Worm (Caenorhabditis elegans) whole organism, L2 larva: ENCODE measurements around the gene ant-1.1.

Experiments used
- F13H6.1 ChIP-seq: sonication (generic microtip); optimal IDR thresholded peaks from 2 replicates; lab custom pipeline; 2016; ENCODE audit warnings: missing genetic modification characterization, missing compliant biosample characterization
- ama-1 ChIP-seq: fragments of 150-350 bp; optimal IDR thresholded peaks from 2 replicates; lab custom pipeline; 2018; ENCODE audit warnings: inconsistent platforms
- ceh-16 ChIP-seq: fragments of 150-350 bp; optimal IDR thresholded peaks from 2 replicates; lab custom pipeline; 2014; ENCODE audit warnings: missing biosample characterization, missing genetic modification characterization
- fos-1 ChIP-seq: fragments of 150-350 bp; optimal IDR thresholded peaks from 2 replicates; lab custom pipeline; 2014; ENCODE audit warnings: missing biosample characterization, missing genetic modification characterization
- gmeb-1 ChIP-seq: fragments of 150-350 bp; optimal IDR thresholded peaks from 2 replicates; lab custom pipeline; 2014; ENCODE audit warnings: missing biosample characterization, missing genetic modification characterization
- nhr-237 ChIP-seq: fragments of 150-350 bp; optimal IDR thresholded peaks from 2 replicates; lab custom pipeline; 2014; ENCODE audit warnings: missing biosample characterization, missing genetic modification characterization
- nhr-77 ChIP-seq: fragments of 150-350 bp; optimal IDR thresholded peaks from 2 replicates; lab custom pipeline; 2014; ENCODE audit warnings: missing biosample characterization, missing genetic modification characterization
- peb-1 ChIP-seq: fragments of 150-350 bp; optimal IDR thresholded peaks from 2 replicates; lab custom pipeline; 2014; ENCODE audit warnings: missing biosample characterization, missing genetic modification characterization
- ztf-11 ChIP-seq: sonication (generic microtip); optimal IDR thresholded peaks from 2 replicates; lab custom pipeline; 2017; ENCODE audit warnings: missing biosample characterization, missing genetic modification characterization

ce11 chrIII:13423414-13423813 lies 39.5 kb upstream of the ant-1.1 start, which contains the start of gene exo-1:
- peak; percentile 91 for TF ChIP-seq gmeb-1 (tag; lab: Kevin White, UChicago)
- TF ChIP-seq ama-1 (lab: Kevin White, UChicago): no peak
- TF ChIP-seq nhr-77 (tag; lab: Kevin White, UChicago): no peak
- TF ChIP-seq fos-1 (tag; lab: Kevin White, UChicago): peak; percentile 63
- no peak for TF ChIP-seq F13H6.1
- no peak for TF ChIP-seq peb-1
- TF ChIP-seq nhr-237: no peak
- no peak for TF ChIP-seq ztf-11 (tag; lab: Kevin White, UChicago)
- no peak for TF ChIP-seq ceh-16 (tag; lab: Kevin White, UChicago)
